Fruit fly (Drosophila melanogaster) whole organism, prepupa: ENCODE data around the gene mRpL23.

Source experiments
- Blimp-1 ChIP-seq: fragments of 200-800 bp; sonication (Bioruptor generic); optimal IDR thresholded peaks from 3 replicates; lab custom pipeline; 2017; ENCODE audit warnings: missing biosample characterization, missing genetic modification characterization, mild to moderate bottlenecking, moderate library complexity, missing genetic modification reagents
- CG10631 ChIP-seq: fragments of 200-800 bp; sonication (Bioruptor generic); optimal IDR thresholded peaks from 2 replicates; lab custom pipeline; 2016; ENCODE audit warnings: missing biosample characterization, missing genetic modification characterization
- CG10669 ChIP-seq: fragments of 200-800 bp; sonication (Bioruptor generic); optimal IDR thresholded peaks from 3 replicates; lab custom pipeline; 2018; ENCODE audit warnings: missing biosample characterization, mild to moderate bottlenecking, missing genetic modification characterization, moderate library complexity
- CG11294 ChIP-seq: fragments of 200-800 bp; sonication (Bioruptor generic); IDR thresholded peaks from 2 replicates; pipeline ENCODE4 v1.3.6; 2022; ENCODE audit warnings: missing biosample characterization, missing genetic modification characterization
- CG11762 ChIP-seq: fragments of 200-800 bp; sonication (Bioruptor generic); optimal IDR thresholded peaks from 3 replicates; lab custom pipeline; 2016; ENCODE audit warnings: missing biosample characterization, missing genetic modification characterization; ENCODE audit not compliant: insufficient read depth
- CG11902 ChIP-seq: fragments of 200-800 bp; sonication (Bioruptor generic); optimal IDR thresholded peaks from 3 replicates; lab custom pipeline; 2016; ENCODE audit warnings: missing biosample characterization, missing genetic modification characterization
- CG15336 ChIP-seq: fragments of 200-800 bp; sonication (Bioruptor generic); IDR thresholded peaks from 2 replicates; pipeline ENCODE4 v1.3.6; 2022; ENCODE audit warnings: missing biosample characterization, missing genetic modification characterization
- CG1621 ChIP-seq: fragments of 200-800 bp; sonication (Bioruptor generic); optimal IDR thresholded peaks from 3 replicates; lab custom pipeline; 2018; ENCODE audit warnings: missing biosample characterization, mild to moderate bottlenecking, missing genetic modification characterization
- CG16779 ChIP-seq: fragments of 200-800 bp; sonication (Bioruptor generic); optimal IDR thresholded peaks from 3 replicates; lab custom pipeline; 2017; ENCODE audit warnings: missing biosample characterization, mild to moderate bottlenecking, missing genetic modification characterization
- CG3032 ChIP-seq: fragments of 200-800 bp; optimal IDR thresholded peaks from 2 replicates; lab custom pipeline; 2019; ENCODE audit warnings: missing biosample characterization, mild to moderate bottlenecking, missing genetic modification characterization, moderate library complexity
- CG31627 ChIP-seq: fragments of 200-800 bp; sonication (Bioruptor generic); optimal IDR thresholded peaks from 3 replicates; lab custom pipeline; 2016; ENCODE audit warnings: missing biosample characterization, missing genetic modification characterization
- CG32006 ChIP-seq: fragments of 200-800 bp; sonication (Bioruptor generic); optimal IDR thresholded peaks from 3 replicates; lab custom pipeline; 2017; ENCODE audit warnings: missing biosample characterization, mild to moderate bottlenecking, missing genetic modification characterization
- CG34406 ChIP-seq: fragments of 200-800 bp; sonication (Bioruptor generic); optimal IDR thresholded peaks from 3 replicates; lab custom pipeline; 2016; ENCODE audit warnings: missing biosample characterization, missing genetic modification characterization
- CG3919 ChIP-seq: fragments of 200-800 bp; sonication (Bioruptor generic); optimal IDR thresholded peaks from 3 replicates; lab custom pipeline; 2016; ENCODE audit warnings: missing biosample characterization, missing genetic modification characterization
- CG4318 ChIP-seq: fragments of 200-800 bp; sonication (Bioruptor generic); optimal IDR thresholded peaks from 3 replicates; lab custom pipeline; 2017; ENCODE audit warnings: missing biosample characterization, mild to moderate bottlenecking, missing genetic modification characterization
- CG6163 ChIP-seq: fragments of 200-800 bp; sonication (Bioruptor generic); IDR thresholded peaks from 3 replicates; pipeline ENCODE4 v1.3.6; 2022; ENCODE audit warnings: missing biosample characterization, missing genetic modification characterization
- CG6276 ChIP-seq: fragments of 200-800 bp; sonication (Bioruptor generic); optimal IDR thresholded peaks from 2 replicates; lab custom pipeline; 2017; ENCODE audit warnings: missing biosample characterization, mild to moderate bottlenecking, missing genetic modification characterization
- CG6792 ChIP-seq: fragments of 200-800 bp; sonication (Bioruptor generic); optimal IDR thresholded peaks from 3 replicates; lab custom pipeline; 2016; ENCODE audit warnings: missing biosample characterization, missing genetic modification characterization
- CG6808 ChIP-seq: fragments of 200-800 bp; sonication (Bioruptor generic); optimal IDR thresholded peaks from 3 replicates; lab custom pipeline; 2017; ENCODE audit warnings: missing biosample characterization, missing genetic modification characterization, mild to moderate bottlenecking, moderate library complexity, missing genetic modification reagents
- CG6854 ChIP-seq: fragments of 200-800 bp; sonication (Bioruptor generic); optimal IDR thresholded peaks from 2 replicates; lab custom pipeline; 2017; ENCODE audit warnings: missing biosample characterization, mild to moderate bottlenecking, missing genetic modification characterization
- CG7368 ChIP-seq: fragments of 200-800 bp; sonication (Bioruptor generic); optimal IDR thresholded peaks from 3 replicates; lab custom pipeline; 2016; ENCODE audit warnings: missing biosample characterization, missing genetic modification characterization
- CG8119 ChIP-seq: fragments of 200-800 bp; sonication (Bioruptor generic); IDR thresholded peaks from 3 replicates; pipeline ENCODE4 v1.3.6; 2022; ENCODE audit warnings: missing biosample characterization, missing genetic modification characterization
- CG8319 ChIP-seq: fragments of 200-800 bp; sonication (Bioruptor generic); optimal IDR thresholded peaks from 3 replicates; lab custom pipeline; 2016; ENCODE audit warnings: missing biosample characterization, missing genetic modification characterization
- CG8632 ChIP-seq: fragments of 200-800 bp; sonication (Bioruptor generic); optimal IDR thresholded peaks from 3 replicates; lab custom pipeline; 2016; ENCODE audit warnings: missing biosample characterization, missing genetic modification characterization
- CG9139 ChIP-seq: fragments of 200-800 bp; sonication (Bioruptor generic); optimal IDR thresholded peaks from 3 replicates; lab custom pipeline; 2017; ENCODE audit warnings: missing biosample characterization, mild to moderate bottlenecking, missing genetic modification characterization
- Eip75B ChIP-seq: fragments of 200-800 bp; sonication (Bioruptor generic); optimal IDR thresholded peaks from 3 replicates; lab custom pipeline; 2016; ENCODE audit warnings: missing biosample characterization, missing genetic modification characterization
- Eip78C ChIP-seq: fragments of 200-800 bp; sonication (Bioruptor generic); peaks from one replicate; lab custom pipeline; 2016; ENCODE audit warnings: missing biosample characterization, missing genetic modification characterization
- Eip93F ChIP-seq: fragments of 200-800 bp; sonication (Bioruptor generic); optimal IDR thresholded peaks from 2 replicates; lab custom pipeline; 2016; ENCODE audit warnings: missing biosample characterization, mild to moderate bottlenecking, missing genetic modification characterization
- Ets21C ChIP-seq: fragments of 200-800 bp; sonication (Bioruptor generic); optimal IDR thresholded peaks from 3 replicates; lab custom pipeline; 2016; ENCODE audit warnings: missing biosample characterization, missing genetic modification characterization
- Gug ChIP-seq: fragments of 200-800 bp; sonication (Bioruptor generic); IDR thresholded peaks from 2 replicates; pipeline ENCODE4 v1.3.6; 2022; ENCODE audit warnings: missing biosample characterization, missing genetic modification characterization
- Hr38 ChIP-seq: sonication (Bioruptor generic); optimal IDR thresholded peaks from 2 replicates; lab custom pipeline; 2016; ENCODE audit warnings: missing biosample characterization, missing genetic modification characterization
- Hr39 ChIP-seq: fragments of 200-800 bp; sonication (Bioruptor generic); optimal IDR thresholded peaks from 2 replicates; lab custom pipeline; 2016; ENCODE audit warnings: missing biosample characterization, missing genetic modification characterization
- Lpt ChIP-seq: fragments of 200-800 bp; sonication (Bioruptor generic); optimal IDR thresholded peaks from 3 replicates; lab custom pipeline; 2016; ENCODE audit warnings: missing biosample characterization, missing genetic modification characterization
- Met ChIP-seq: fragments of 200-800 bp; sonication (Bioruptor generic); optimal IDR thresholded peaks from 3 replicates; lab custom pipeline; 2016; ENCODE audit warnings: missing biosample characterization, missing genetic modification characterization
- Sox102F ChIP-seq: fragments of 200-800 bp; sonication (Bioruptor generic); optimal IDR thresholded peaks from 2 replicates; lab custom pipeline; 2016; ENCODE audit warnings: missing biosample characterization, mild to moderate bottlenecking, missing genetic modification characterization
- Sox14 ChIP-seq: fragments of 200-800 bp; sonication (Bioruptor generic); optimal IDR thresholded peaks from 3 replicates; lab custom pipeline; 2016; ENCODE audit warnings: missing biosample characterization, missing genetic modification characterization
- Sox15 ChIP-seq: fragments of 200-800 bp; sonication (Bioruptor generic); optimal IDR thresholded peaks from 3 replicates; lab custom pipeline; 2016; ENCODE audit warnings: missing biosample characterization, missing genetic modification characterization
- achi ChIP-seq: fragments of 200-800 bp; sonication (Bioruptor generic); optimal IDR thresholded peaks from 3 replicates; lab custom pipeline; 2016; ENCODE audit warnings: missing biosample characterization, missing genetic modification characterization
- acj6 ChIP-seq: fragments of 200-800 bp; sonication (Bioruptor generic); optimal IDR thresholded peaks from 3 replicates; lab custom pipeline; 2016; ENCODE audit warnings: missing biosample characterization, missing genetic modification characterization
- cyc ChIP-seq: fragments of 200-800 bp; sonication (Bioruptor generic); optimal IDR thresholded peaks from 3 replicates; lab custom pipeline; 2016; ENCODE audit warnings: missing biosample characterization, missing genetic modification characterization
- dac ChIP-seq: fragments of 200-800 bp; sonication (Bioruptor generic); optimal IDR thresholded peaks from 2 replicates; lab custom pipeline; 2017; ENCODE audit warnings: missing biosample characterization, mild to moderate bottlenecking, missing genetic modification characterization
- eg ChIP-seq: fragments of 200-800 bp; sonication (Bioruptor generic); IDR thresholded peaks from 3 replicates; pipeline ENCODE4 v1.3.6; 2022; ENCODE audit warnings: missing biosample characterization, missing genetic modification characterization
- esn ChIP-seq: fragments of 200-800 bp; sonication (Bioruptor generic); optimal IDR thresholded peaks from 2 replicates; lab custom pipeline; 2016; ENCODE audit warnings: missing biosample characterization, mild to moderate bottlenecking, missing genetic modification characterization, moderate library complexity
- fd85E ChIP-seq: fragments of 200-800 bp; sonication (Bioruptor generic); optimal IDR thresholded peaks from 3 replicates; lab custom pipeline; 2016; ENCODE audit warnings: missing biosample characterization, missing genetic modification characterization
- fkh ChIP-seq: fragments of 200-800 bp; sonication (Bioruptor generic); optimal IDR thresholded peaks from 3 replicates; lab custom pipeline; 2017; ENCODE audit warnings: missing biosample characterization, mild to moderate bottlenecking, missing genetic modification characterization, moderate library complexity
- lz ChIP-seq: fragments of 200-800 bp; sonication (Bioruptor generic); optimal IDR thresholded peaks from 3 replicates; lab custom pipeline; 2016; ENCODE audit warnings: missing biosample characterization, missing genetic modification characterization
- net ChIP-seq: fragments of 200-800 bp; sonication (Bioruptor generic); optimal IDR thresholded peaks from 3 replicates; lab custom pipeline; 2016; ENCODE audit warnings: missing biosample characterization, missing genetic modification characterization
- pdm3 ChIP-seq: fragments of 200-800 bp; sonication (Bioruptor generic); optimal IDR thresholded peaks from 3 replicates; lab custom pipeline; 2016; ENCODE audit warnings: missing biosample characterization, missing genetic modification characterization
- salr ChIP-seq, 2 experiments: fragments of 200-800 bp; sonication (Bioruptor generic); optimal IDR thresholded peaks; 3 replicates each; lab custom pipeline; 2016 to 2018; ENCODE audit warnings: missing biosample characterization in 2 of 2, missing genetic modification characterization in 2 of 2, mild to moderate bottlenecking in 1 of 2
- spab ChIP-seq: fragments of 200-800 bp; sonication (Bioruptor generic); optimal IDR thresholded peaks from 2 replicates; lab custom pipeline; 2017; ENCODE audit warnings: missing biosample characterization, mild to moderate bottlenecking, missing genetic modification characterization, missing genetic modification reagents
- ss ChIP-seq, 2 experiments: fragments of 200-800 bp; sonication (Bioruptor generic); optimal IDR thresholded peaks; 2 replicates in 1 of 2; 3 replicates in 1 of 2; lab custom pipeline; 2017 to 2018; ENCODE audit warnings: mild to moderate bottlenecking in 2 of 2, missing biosample characterization in 2 of 2, missing genetic modification characterization in 2 of 2, moderate library complexity in 1 of 2
- svp ChIP-seq: fragments of 200-800 bp; sonication (Bioruptor generic); peaks from one replicate; lab custom pipeline; 2016; ENCODE audit warnings: missing biosample characterization, missing genetic modification characterization
- topi ChIP-seq: fragments of 200-800 bp; sonication (Bioruptor generic); optimal IDR thresholded peaks from 3 replicates; lab custom pipeline; 2016; ENCODE audit warnings: missing biosample characterization, missing genetic modification characterization
- vri ChIP-seq: fragments of 200-800 bp; sonication (Bioruptor generic); optimal IDR thresholded peaks from 3 replicates; lab custom pipeline; 2016; ENCODE audit warnings: missing biosample characterization, mild to moderate bottlenecking, missing genetic modification characterization

mRpL23 gene

DNA sequence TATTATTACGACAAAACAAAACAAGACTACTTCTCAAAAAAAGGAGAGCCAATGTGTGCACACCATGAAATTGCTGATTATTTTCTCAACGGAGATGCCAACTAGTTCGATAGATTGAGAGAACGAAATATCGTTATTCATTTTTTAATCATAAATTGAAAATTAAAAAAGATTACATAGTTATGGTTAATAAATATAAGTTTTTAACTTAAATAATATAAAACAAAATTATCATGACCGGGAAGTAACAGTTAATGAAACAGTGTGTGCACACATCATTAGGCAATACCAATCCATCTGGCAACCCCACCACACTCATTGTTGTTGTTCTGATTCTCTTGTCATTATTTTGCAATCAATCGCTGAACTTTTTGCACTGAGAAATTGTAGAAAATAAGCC is 1.6 kb downstream of the mRpL23 start, which contains the start of the genes CG1317 and CG8993:
CG1317 (minus strand) TSS at position 58 of the 400 bp plus-strand sequence.
CG8993 (plus strand) TSS at position 318 of the 400 bp plus-strand sequence.
- peak; percentile 8 for TF ChIP-seq CG7368 (GFP tag; lab: Kevin White, UChicago)
- TF ChIP-seq CG32006 (GFP tag; lab: Kevin White, UChicago), result peak; percentile 17
- TF ChIP-seq dac (GFP tag; lab: Kevin White, UChicago), result no peak
- TF ChIP-seq Eip93F (GFP tag; lab: Kevin White, UChicago), result no peak
- TF ChIP-seq esn, result no peak
- peak; percentile 5 for TF ChIP-seq pdm3 (GFP tag; lab: Kevin White, UChicago)
- TF ChIP-seq spab, result no peak
- TF ChIP-seq Gug (GFP tag; lab: Robert Waterston, UW), result no peak
- TF ChIP-seq svp (GFP tag; lab: Kevin White, UChicago), result peak; percentile 42
- no peak for TF ChIP-seq fkh
- TF ChIP-seq lz (GFP tag; lab: Kevin White, UChicago), result peak; percentile 22
- peak; percentile 43 for TF ChIP-seq CG10631 (GFP tag; lab: Kevin White, UChicago)
- no peak for TF ChIP-seq net
- TF ChIP-seq ss (GFP tag; optimal IDR thresholded peaks at IDR 0.05; lab: Kevin White, UChicago), result no peak
- TF ChIP-seq Hr38, result no peak
- no peak for TF ChIP-seq Met (GFP tag; lab: Kevin White, UChicago)
- no peak for TF ChIP-seq eg
- no peak for TF ChIP-seq Blimp-1 (GFP tag; lab: Kevin White, UChicago)
- TF ChIP-seq CG6792, result no peak
- no peak for TF ChIP-seq Lpt (GFP tag; lab: Kevin White, UChicago)
- no peak for TF ChIP-seq CG11762 (GFP tag; lab: Kevin White, UChicago)
- TF ChIP-seq CG10669 (GFP tag; lab: Kevin White, UChicago), result no peak
- TF ChIP-seq Sox102F, result no peak
- TF ChIP-seq Hr39 (GFP tag; lab: Kevin White, UChicago), result no peak
- peak; percentile 67 for TF ChIP-seq achi
- no peak for TF ChIP-seq Ets21C (GFP tag; lab: Kevin White, UChicago)
- TF ChIP-seq salr (GFP tag; optimal IDR thresholded peaks at IDR 0.05; lab: Kevin White, UChicago), result no peak
- TF ChIP-seq CG6163 (GFP tag; lab: Robert Waterston, UW), result no peak
- no peak for TF ChIP-seq CG8119 (GFP tag; lab: Robert Waterston, UW)
- peak; percentile 24 for TF ChIP-seq cyc (GFP tag; lab: Kevin White, UChicago)
- no peak for TF ChIP-seq CG1621 (tag; lab: Kevin White, UChicago)
- TF ChIP-seq vri (GFP tag; lab: Kevin White, UChicago), result no peak
- TF ChIP-seq CG4318 (GFP tag; lab: Kevin White, UChicago), result no peak
- no peak for TF ChIP-seq CG9139 (GFP tag; lab: Kevin White, UChicago)
- TF ChIP-seq CG6808 (GFP tag; lab: Kevin White, UChicago), result no peak
- TF ChIP-seq CG11294 (GFP tag; lab: Robert Waterston, UW), result no peak
- TF ChIP-seq CG34406, result no peak
- TF ChIP-seq Sox15 (GFP tag; lab: Kevin White, UChicago), result no peak
- TF ChIP-seq CG3032 (tag; lab: Kevin White, UChicago), result peak; percentile 44
- TF ChIP-seq CG8319 (GFP tag; lab: Kevin White, UChicago), result no peak
- no peak for TF ChIP-seq CG6276
- no peak for TF ChIP-seq topi (GFP tag; lab: Kevin White, UChicago)
- peak; percentile 32 for TF ChIP-seq Sox14 (GFP tag; lab: Kevin White, UChicago)
- peak; percentile 11 for TF ChIP-seq CG3919
- no peak for TF ChIP-seq CG15336 (GFP tag; lab: Robert Waterston, UW)
- TF ChIP-seq CG16779 (tag; lab: Kevin White, UChicago), result no peak
- TF ChIP-seq CG11902, result no peak
- peak; percentile 26 for TF ChIP-seq acj6 (GFP tag; lab: Kevin White, UChicago)
- TF ChIP-seq Eip78C (GFP tag; lab: Kevin White, UChicago), result peak; percentile 20
- TF ChIP-seq CG31627 (GFP tag; lab: Kevin White, UChicago), result no peak
- TF ChIP-seq CG8632 (GFP tag; lab: Kevin White, UChicago), result no peak
- TF ChIP-seq Eip75B (GFP tag; lab: Kevin White, UChicago), result no peak
- no peak for TF ChIP-seq CG6854 (GFP tag; lab: Kevin White, UChicago)
- TF ChIP-seq fd85E (GFP tag; lab: Kevin White, UChicago), result no peak
